Worm (Caenorhabditis elegans) whole organism, young adult: ENCODE measurements around the gene cyp-13A6.

Experiments
- B0035.1 ChIP-seq: sonication (generic microtip); optimal IDR thresholded peaks from 2 replicates; lab custom pipeline; 2016; ENCODE audit warnings: missing genetic modification characterization, mild to moderate bottlenecking, missing compliant biosample characterization, missing genotype, missing genetic modification reagents
- C06A6.2 ChIP-seq: fragments of 200-800 bp; sonication (Bioruptor generic); conservative IDR thresholded peaks from 2 replicates; pipeline ENCODE4 v1.3.6; 2022; ENCODE audit warnings: missing genetic modification characterization, missing compliant biosample characterization
- F33H1.4 ChIP-seq: fragments of 200-800 bp; sonication (Bioruptor generic); IDR thresholded peaks from 2 replicates; pipeline ENCODE4 v1.3.6; 2022; ENCODE audit warnings: missing genetic modification reagents, missing genetic modification characterization, missing compliant biosample characterization
- K11D2.4 ChIP-seq: fragments of 200-800 bp; sonication (Bioruptor generic); IDR thresholded peaks from 2 replicates; pipeline ENCODE4 v1.3.6; 2022; ENCODE audit warnings: missing genetic modification reagents, missing genetic modification characterization, missing compliant biosample characterization
- K12H6.12 ChIP-seq: fragments of 200-800 bp; sonication (Bioruptor generic); optimal IDR thresholded peaks from 2 replicates; lab custom pipeline; 2018; ENCODE audit warnings: mild to moderate bottlenecking, missing genetic modification characterization, missing compliant biosample characterization
- T07F8.4 ChIP-seq: sonication (generic microtip); optimal IDR thresholded peaks from 2 replicates; lab custom pipeline; 2016; ENCODE audit warnings: mild to moderate bottlenecking, missing genetic modification characterization, moderate library complexity, missing compliant biosample characterization
- Y56A3A.18 ChIP-seq: fragments of 200-800 bp; sonication (Bioruptor generic); IDR thresholded peaks from 2 replicates; pipeline ENCODE4 v1.3.6; 2022; ENCODE audit warnings: missing genetic modification reagents, missing genetic modification characterization, missing compliant biosample characterization
- akir-1 ChIP-seq: fragments of 200-800 bp; sonication (Bioruptor generic); optimal IDR thresholded peaks from 2 replicates; lab custom pipeline; 2018; ENCODE audit warnings: mild to moderate bottlenecking, missing genetic modification characterization, moderate library complexity, missing compliant biosample characterization
- ama-1 ChIP-seq, 3 experiments: fragments of 150-350 bp in 1 of 3; sonication (generic microtip) in 2 of 3; optimal IDR thresholded peaks; 2 replicates each; lab custom pipeline; 2014 to 2018; ENCODE audit warnings: missing biosample characterization in 2 of 3, missing genetic modification characterization in 2 of 3, missing genetic modification reagents in 2 of 3
- atf-7 ChIP-seq: sonication (generic microtip); optimal IDR thresholded peaks from 2 replicates; lab custom pipeline; 2017; ENCODE audit warnings: mild to moderate bottlenecking, missing genetic modification characterization, missing compliant biosample characterization
- athp-1 ChIP-seq: sonication (generic microtip); optimal IDR thresholded peaks from 2 replicates; lab custom pipeline; 2017; ENCODE audit warnings: mild to moderate bottlenecking, missing genetic modification characterization, missing compliant biosample characterization
- ccch-3 ChIP-seq: fragments of 200-800 bp; sonication (Bioruptor generic); optimal IDR thresholded peaks from 2 replicates; lab custom pipeline; 2018; ENCODE audit warnings: mild to moderate bottlenecking, missing genetic modification characterization, missing compliant biosample characterization
- ceh-58 ChIP-seq: fragments of 200-800 bp; sonication (Bioruptor generic); IDR thresholded peaks from 2 replicates; pipeline ENCODE4 v1.3.6; 2022; ENCODE audit warnings: missing genetic modification characterization, missing compliant biosample characterization
- ceh-79 ChIP-seq: sonication (generic microtip); optimal IDR thresholded peaks from 2 replicates; lab custom pipeline; 2017; ENCODE audit warnings: mild to moderate bottlenecking, missing genetic modification characterization, missing compliant biosample characterization
- chd-7 ChIP-seq: sonication (generic microtip); optimal IDR thresholded peaks from 2 replicates; lab custom pipeline; 2016; ENCODE audit warnings: mild to moderate bottlenecking, missing genetic modification characterization, moderate library complexity, missing compliant biosample characterization
- egl-44 ChIP-seq: fragments of 200-800 bp; sonication (Bioruptor generic); IDR thresholded peaks from 2 replicates; pipeline ENCODE4 v1.3.6; 2022; ENCODE audit warnings: missing genetic modification reagents, missing genetic modification characterization, missing compliant biosample characterization
- egrh-3 ChIP-seq: fragments of 200-800 bp; sonication (Bioruptor generic); IDR thresholded peaks from 2 replicates; pipeline ENCODE4 v1.3.6; 2022; ENCODE audit warnings: missing genetic modification reagents, missing genetic modification characterization, missing compliant biosample characterization
- ets-4 ChIP-seq: fragments of 200-800 bp; sonication (Bioruptor generic); optimal IDR thresholded peaks from 2 replicates; lab custom pipeline; 2018; ENCODE audit warnings: mild to moderate bottlenecking, missing genetic modification characterization, missing compliant biosample characterization
- hmg-20 ChIP-seq: fragments of 200-800 bp; sonication (Bioruptor generic); IDR thresholded peaks from 2 replicates; pipeline ENCODE4 v1.3.6; 2022; ENCODE audit warnings: missing genetic modification reagents, missing genetic modification characterization, missing compliant biosample characterization
- lag-1 ChIP-seq: fragments of 200-800 bp; sonication (Bioruptor generic); IDR thresholded peaks from 2 replicates; pipeline ENCODE4 v1.3.6; 2022; ENCODE audit warnings: missing genetic modification reagents, missing genetic modification characterization, missing compliant biosample characterization
- let-526 ChIP-seq: fragments of 200-800 bp; sonication (Bioruptor generic); IDR thresholded peaks from 2 replicates; pipeline ENCODE4 v1.3.6; 2022; ENCODE audit warnings: missing genetic modification reagents, missing genetic modification characterization, missing compliant biosample characterization
- lin-40 ChIP-seq: sonication (generic microtip); optimal IDR thresholded peaks from 2 replicates; lab custom pipeline; 2016; ENCODE audit warnings: missing genetic modification characterization, mild to moderate bottlenecking, missing compliant biosample characterization, missing genotype, missing genetic modification reagents
- lsl-1 ChIP-seq: fragments of 200-800 bp; sonication (Bioruptor generic); optimal IDR thresholded peaks from 2 replicates; lab custom pipeline; 2018; ENCODE audit warnings: mild to moderate bottlenecking, missing genetic modification characterization, moderate library complexity, missing compliant biosample characterization
- lsy-27 ChIP-seq: sonication (generic microtip); optimal IDR thresholded peaks from 2 replicates; lab custom pipeline; 2017; ENCODE audit warnings: missing genetic modification characterization, mild to moderate bottlenecking, missing compliant biosample characterization, antibody characterized with exemption, missing genotype, borderline replicate concordance; ENCODE audit not compliant: insufficient read depth
- madf-6 ChIP-seq: fragments of 200-800 bp; sonication (Bioruptor generic); IDR thresholded peaks from 2 replicates; pipeline ENCODE4 v1.3.6; 2022; ENCODE audit warnings: missing genetic modification reagents, missing genetic modification characterization, missing compliant biosample characterization
- mes-4 ChIP-seq: sonication (generic microtip); optimal IDR thresholded peaks from 2 replicates; lab custom pipeline; 2016; ENCODE audit warnings: missing genotype, missing genetic modification characterization, missing compliant biosample characterization
- nfya-1 ChIP-seq: sonication (generic microtip); optimal IDR thresholded peaks from 2 replicates; lab custom pipeline; 2017; ENCODE audit warnings: antibody characterized with exemption, missing compliant biosample characterization, missing genetic modification characterization, borderline replicate concordance; ENCODE audit not compliant: insufficient read depth
- nfya-2 ChIP-seq: fragments of 200-800 bp; sonication (Bioruptor generic); IDR thresholded peaks from 2 replicates; pipeline ENCODE4 v1.3.6; 2022; ENCODE audit warnings: missing genetic modification reagents, missing genetic modification characterization, missing compliant biosample characterization
- nhr-120 ChIP-seq: fragments of 200-800 bp; sonication (Bioruptor generic); IDR thresholded peaks from 2 replicates; pipeline ENCODE4 v1.3.6; 2022; ENCODE audit warnings: missing genetic modification characterization, missing compliant biosample characterization
- nhr-80 ChIP-seq: sonication (generic microtip); optimal IDR thresholded peaks from 2 replicates; lab custom pipeline; 2016; ENCODE audit warnings: missing genetic modification characterization, missing compliant biosample characterization
- nhr-90 ChIP-seq: sonication (generic microtip); optimal IDR thresholded peaks from 2 replicates; lab custom pipeline; 2016; ENCODE audit warnings: missing genotype, mild to moderate bottlenecking, missing genetic modification characterization, missing compliant biosample characterization
- pbrm-1 ChIP-seq: fragments of 200-800 bp; sonication (Bioruptor generic); IDR thresholded peaks from 2 replicates; pipeline ENCODE4 v1.3.6; 2022; ENCODE audit warnings: missing genetic modification reagents, missing genetic modification characterization, missing compliant biosample characterization
- sdz-38 ChIP-seq: sonication (generic microtip); optimal IDR thresholded peaks from 2 replicates; lab custom pipeline; 2016; ENCODE audit warnings: missing genotype, missing genetic modification characterization, missing compliant biosample characterization
- sea-2 ChIP-seq: fragments of 200-800 bp; sonication (Bioruptor generic); IDR thresholded peaks from 2 replicates; pipeline ENCODE4 v1.3.6; 2022; ENCODE audit warnings: missing genetic modification characterization, missing compliant biosample characterization
- snpc-1.3 ChIP-seq: sonication (generic microtip); optimal IDR thresholded peaks from 2 replicates; lab custom pipeline; 2017; ENCODE audit warnings: missing genetic modification characterization, mild to moderate bottlenecking, missing compliant biosample characterization, antibody characterized with exemption, moderate library complexity, missing genotype, missing genetic modification reagents; ENCODE audit not compliant: insufficient read depth
- snpc-4 ChIP-seq, 5 experiments: fragments of 150-350 bp in 1 of 5; sonication (generic microtip) in 4 of 5; optimal IDR thresholded peaks; 2 replicates each; lab custom pipeline; 2014 to 2018; ENCODE audit warnings: missing genetic modification characterization in 5 of 5, missing biosample characterization in 3 of 5, antibody characterized with exemption in 2 of 5, mild to moderate bottlenecking in 2 of 5, missing compliant biosample characterization in 2 of 5, missing genotype in 2 of 5, moderate library complexity in 2 of 5, missing genetic modification reagents in 1 of 5
- somi-1 ChIP-seq: fragments of 200-800 bp; sonication (Bioruptor generic); optimal IDR thresholded peaks from 2 replicates; lab custom pipeline; 2018; ENCODE audit warnings: mild to moderate bottlenecking, missing genetic modification characterization, missing compliant biosample characterization
- unc-62 ChIP-seq: fragments of 150-350 bp; optimal IDR thresholded peaks from 2 replicates; lab custom pipeline; 2014; ENCODE audit warnings: missing biosample characterization, missing genetic modification reagents, missing genetic modification characterization
- xnd-1 ChIP-seq: sonication (generic microtip); optimal IDR thresholded peaks from 2 replicates; lab custom pipeline; 2016; ENCODE audit warnings: missing genotype, missing genetic modification reagents, missing genetic modification characterization, missing compliant biosample characterization
- ztf-26 ChIP-seq: sonication (generic microtip); optimal IDR thresholded peaks from 2 replicates; lab custom pipeline; 2017; ENCODE audit warnings: missing genetic modification characterization, missing compliant biosample characterization

cyp-13A6 gene

DNA sequence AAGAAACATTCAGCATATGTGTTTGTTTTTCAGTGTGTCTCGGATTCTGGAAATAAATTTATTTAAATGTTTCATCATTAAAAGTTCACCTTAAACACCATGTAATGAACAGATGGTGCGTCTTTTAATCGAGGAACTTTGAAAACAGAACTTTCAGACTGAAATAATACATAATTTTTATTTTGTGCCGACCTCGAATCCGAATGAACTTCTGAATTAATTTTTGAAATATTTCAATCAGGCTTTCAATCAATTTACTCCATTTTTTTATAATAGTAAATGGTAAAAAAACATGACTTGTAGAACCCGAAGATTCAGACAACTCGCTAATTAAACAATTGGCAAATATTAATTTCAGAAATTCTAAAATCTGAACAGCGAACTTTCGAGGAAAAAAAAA lies 20.3 kb downstream of the cyp-13A6 start, which contains the start of gene T10B9.14 (continued):
- TF ChIP-seq lag-1 (GFP tag; lab: Robert Waterston, UW) (no peak), nhr-90 (no peak)

DNA sequence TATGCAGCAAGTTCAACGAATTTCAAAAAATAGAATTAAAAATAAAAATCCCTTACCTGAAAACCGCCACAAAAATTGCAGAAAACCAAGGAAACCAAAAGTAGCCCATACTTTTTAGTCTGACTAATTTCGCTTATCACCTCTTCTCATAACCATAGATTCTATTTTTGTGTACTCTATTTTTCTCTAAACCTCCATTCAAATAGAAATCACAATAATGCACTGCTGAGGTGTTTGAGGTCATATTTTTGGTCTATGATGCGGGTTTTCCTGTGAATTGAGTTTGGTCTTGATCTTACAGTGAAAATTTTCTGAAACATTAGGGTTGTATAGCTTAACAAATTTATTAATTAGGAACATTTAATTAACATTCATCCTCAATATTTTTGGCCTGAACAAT lies 20.8 kb downstream of the cyp-13A6 start, which contains the start of gene cyp-13A1:
cyp-13A1 (minus strand) TSS at position 156 of the 400 bp plus-strand sequence.
- TF ChIP-seq pbrm-1 (GFP tag; lab: Robert Waterston, UW): no peak
- TF ChIP-seq nhr-80: peak; percentile 55
- TF ChIP-seq, all 124 proteins: peak for 1

DNA sequence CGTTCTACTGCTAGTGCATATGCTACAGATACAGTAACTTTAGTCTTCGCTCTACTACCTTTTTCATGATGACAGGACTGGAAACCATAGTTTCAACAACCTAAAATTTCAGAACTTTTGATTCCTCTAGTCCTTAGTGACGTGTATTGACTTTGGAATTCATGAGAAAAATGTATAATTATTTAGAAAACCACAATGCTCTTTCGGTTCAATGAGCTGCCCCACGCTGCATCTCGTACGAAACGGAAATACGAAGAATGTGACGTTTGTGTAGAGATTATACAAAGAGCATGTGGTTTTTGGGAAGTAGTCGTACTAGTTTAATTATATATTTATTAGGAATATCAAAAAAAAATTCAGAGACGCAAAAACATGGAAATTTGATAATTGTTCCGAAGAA lies 24.1 kb downstream of the cyp-13A6 start:
- TF ChIP-seq nhr-120 (GFP tag; lab: Robert Waterston, UW) (no peak), hmg-20 (GFP tag; lab: Robert Waterston, UW) (no peak), egrh-3 (no peak), atf-7 (tag; lab: Kevin White, UChicago) (no peak), xnd-1 (no peak), chd-7 (no peak), T07F8.4 (tag; lab: Kevin White, UChicago) (no peak), somi-1 (GFP tag; lab: Kevin White, UChicago) (no peak), lin-40 (tag; lab: Kevin White, UChicago) (no peak), K12H6.12 (tag; lab: Kevin White, UChicago) (no peak), B0035.1 (no peak), nhr-90 (no peak), F33H1.4 (no peak), ztf-26 (tag; lab: Kevin White, UChicago) (no peak), sdz-38 (tag; lab: Kevin White, UChicago) (no peak), nfya-1 (tag; lab: Kevin White, UChicago) (no peak), ets-4 (GFP tag; lab: Kevin White, UChicago) (no peak), snpc-4 (GFP tag; optimal IDR thresholded peaks at IDR 0.05; lab: Kevin White, UChicago) (no peak), snpc-4 (tag; optimal IDR thresholded peaks at IDR 0.05; lab: Kevin White, UChicago) (no peak), egl-44 (GFP tag; lab: Robert Waterston, UW) (no peak)

DNA sequence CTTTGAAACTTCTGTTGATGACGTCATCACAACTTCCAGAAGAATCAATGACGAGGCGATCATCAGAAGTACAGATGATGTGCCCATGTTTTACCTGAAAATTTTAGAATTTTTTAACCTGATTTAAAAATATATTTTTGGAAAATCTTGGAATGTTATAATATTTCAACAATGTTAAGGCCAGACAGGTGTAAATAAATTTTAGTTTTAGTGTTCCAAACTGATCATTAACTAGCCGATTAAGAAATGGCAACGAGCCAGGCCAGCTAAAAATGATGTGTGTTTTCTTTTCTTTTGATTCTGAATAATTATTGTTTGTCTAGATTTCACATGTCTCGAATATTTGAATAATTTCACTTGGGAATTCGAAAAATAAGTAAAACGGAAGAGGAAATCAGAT lies 26.8 kb downstream of the cyp-13A6 start, which contains the start of gene T10B9.9:
T10B9.9 (minus strand) TSS at position 101 of the 400 bp plus-strand sequence.
- TF ChIP-seq madf-6 (GFP tag; lab: Robert Waterston, UW): no peak
- TF ChIP-seq ceh-79 (tag; lab: Kevin White, UChicago): no peak
- no peak for TF ChIP-seq K11D2.4 (GFP tag; lab: Robert Waterston, UW)
- no peak for TF ChIP-seq lsl-1 (GFP tag; lab: Kevin White, UChicago)
- TF ChIP-seq ztf-26 (tag; lab: Kevin White, UChicago): no peak
- TF ChIP-seq T07F8.4 (tag; lab: Kevin White, UChicago): no peak

DNA sequence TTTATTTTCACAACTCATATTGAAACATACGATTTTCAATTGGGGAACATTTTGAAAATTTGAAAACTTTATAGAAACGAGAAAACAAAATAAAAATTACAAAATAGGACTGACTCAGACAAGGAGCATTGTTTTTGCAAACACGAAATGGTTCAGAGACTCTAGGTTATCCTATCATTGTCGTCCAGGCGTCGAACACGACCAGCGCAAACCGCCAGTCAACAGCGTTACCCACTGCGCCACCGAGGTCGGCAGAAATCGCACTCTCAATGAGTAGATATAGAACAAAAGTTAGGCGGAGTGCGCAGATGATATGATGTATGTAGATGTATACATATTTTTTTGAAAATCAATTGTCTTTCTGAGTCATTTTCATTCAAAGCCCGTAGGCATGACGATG lies 28.0 kb downstream of the cyp-13A6 start:
- 0 out of 2 replicates have a peak, but pooled peaks have one; percentile 21 for TF ChIP-seq C06A6.2 (GFP tag; lab: Robert Waterston, UW)
- peak; percentile 79 for TF ChIP-seq Y56A3A.18 (GFP tag; lab: Robert Waterston, UW)
- peak; percentile 84 for TF ChIP-seq snpc-1.3
- no peak for TF ChIP-seq ccch-3 (GFP tag; lab: Kevin White, UChicago)
- TF ChIP-seq ceh-58: no peak
- TF ChIP-seq akir-1 (GFP tag; lab: Kevin White, UChicago): peak; percentile 10
- peak; percentile 39 for TF ChIP-seq mes-4 (tag; lab: Kevin White, UChicago)
- TF ChIP-seq athp-1: peak; percentile 28
- no peak for TF ChIP-seq nfya-1 (tag; lab: Kevin White, UChicago)
- no peak for TF ChIP-seq nhr-120 (GFP tag; lab: Robert Waterston, UW)
- TF ChIP-seq let-526 (GFP tag; lab: Robert Waterston, UW): no peak
- no peak for TF ChIP-seq lsy-27
- TF ChIP-seq ama-1 (optimal IDR thresholded peaks at IDR 0.05; lab: Kevin White, UChicago): no peak
- TF ChIP-seq ama-1 (GFP tag; optimal IDR thresholded peaks at IDR 0.05; lab: Kevin White, UChicago): peak; percentile 87 to 89
- TF ChIP-seq nfya-2 (GFP tag; lab: Robert Waterston, UW): 0 out of 2 replicates have a peak, but pooled peaks have one; percentile 77
- no peak for TF ChIP-seq unc-62 (GFP tag; lab: Kevin White, UChicago)
- 0 out of 2 replicates have a peak, but pooled peaks have one; percentile 54 for TF ChIP-seq sea-2 (GFP tag; lab: Robert Waterston, UW)
- TF ChIP-seq lag-1 (GFP tag; lab: Robert Waterston, UW): no peak
- no peak for TF ChIP-seq ets-4 (GFP tag; lab: Kevin White, UChicago)
- peak; percentile 68 for TF ChIP-seq lin-40 (tag; lab: Kevin White, UChicago)
